Worm (Caenorhabditis elegans) whole organism, L1 larva: ENCODE data around the gene sna-2.
A peak's percentile ranks its signal among the peaks of the same experiment; 100 is the strongest.

ENCODE experiments used
- C04F5.9 ChIP-seq: sonication (generic microtip); optimal IDR thresholded peaks from 2 replicates; lab custom pipeline; 2016; ENCODE audit warnings: missing genetic modification characterization, missing compliant biosample characterization
- C16A3.4 ChIP-seq: fragments of 150-350 bp; optimal IDR thresholded peaks from 2 replicates; lab custom pipeline; 2014; ENCODE audit warnings: missing biosample characterization, missing genetic modification characterization
- F16B12.6 ChIP-seq: fragments of 150-350 bp; optimal IDR thresholded peaks from 2 replicates; lab custom pipeline; 2014; ENCODE audit warnings: missing biosample characterization, missing genetic modification characterization
- alr-1 ChIP-seq: fragments of 200-800 bp; sonication (Bioruptor generic); optimal IDR thresholded peaks from 2 replicates; lab custom pipeline; 2018; ENCODE audit warnings: borderline replicate concordance, mild to moderate bottlenecking, missing genetic modification characterization, missing compliant biosample characterization
- aly-2 ChIP-seq: fragments of 150-350 bp; optimal IDR thresholded peaks from 2 replicates; lab custom pipeline; 2014; ENCODE audit warnings: missing biosample characterization, missing genetic modification characterization
- ceh-63 ChIP-seq: fragments of 200-800 bp; sonication (Bioruptor generic); optimal IDR thresholded peaks from 2 replicates; lab custom pipeline; 2018; ENCODE audit warnings: mild to moderate bottlenecking, missing genetic modification characterization, missing compliant biosample characterization
- ceh-88 ChIP-seq: fragments of 200-800 bp; sonication (Bioruptor generic); IDR thresholded peaks from 2 replicates; pipeline ENCODE4 v1.3.6; 2022; ENCODE audit warnings: missing genetic modification characterization, missing compliant biosample characterization
- ceh-90 ChIP-seq: sonication (generic microtip); optimal IDR thresholded peaks from 2 replicates; lab custom pipeline; 2016; ENCODE audit warnings: missing genetic modification characterization, missing compliant biosample characterization
- ces-1 ChIP-seq: fragments of 150-350 bp; optimal IDR thresholded peaks from 2 replicates; lab custom pipeline; 2014; ENCODE audit warnings: missing biosample characterization, missing genetic modification reagents, missing genetic modification characterization
- dsc-1 ChIP-seq: sonication (generic microtip); optimal IDR thresholded peaks from 2 replicates; lab custom pipeline; 2016; ENCODE audit warnings: mild to moderate bottlenecking, missing genetic modification characterization, missing compliant biosample characterization
- egl-13 ChIP-seq: sonication (generic microtip); optimal IDR thresholded peaks from 2 replicates; lab custom pipeline; 2016; ENCODE audit warnings: missing genotype, missing genetic modification reagents, missing genetic modification characterization, missing compliant biosample characterization
- fkh-8 ChIP-seq: sonication (generic microtip); optimal IDR thresholded peaks from 2 replicates; lab custom pipeline; 2016; ENCODE audit warnings: mild to moderate bottlenecking, missing genetic modification characterization, missing compliant biosample characterization
- fos-1 ChIP-seq: fragments of 150-350 bp; optimal IDR thresholded peaks from 2 replicates; lab custom pipeline; 2014; ENCODE audit warnings: missing biosample characterization, missing genetic modification characterization
- grh-1 ChIP-seq: fragments of 200-800 bp; sonication (Bioruptor generic); IDR thresholded peaks from 2 replicates; pipeline ENCODE4 v1.3.6; 2022; ENCODE audit warnings: missing genetic modification reagents, missing genetic modification characterization, missing compliant biosample characterization
- hlh-17 ChIP-seq: fragments of 200-800 bp; sonication (Bioruptor generic); optimal IDR thresholded peaks from 2 replicates; lab custom pipeline; 2018; ENCODE audit warnings: missing genetic modification characterization, mild to moderate bottlenecking, missing compliant biosample characterization, moderate library complexity, borderline replicate concordance
- hlh-4 ChIP-seq: sonication (generic microtip); optimal IDR thresholded peaks from 2 replicates; lab custom pipeline; 2016; ENCODE audit warnings: mild to moderate bottlenecking, missing genetic modification characterization, missing compliant biosample characterization
- hpl-2 ChIP-seq: fragments of 150-350 bp; optimal IDR thresholded peaks from 2 replicates; lab custom pipeline; 2014; ENCODE audit warnings: missing biosample characterization, missing genetic modification reagents, missing genetic modification characterization
- irx-1 ChIP-seq: sonication (generic microtip); optimal IDR thresholded peaks from 2 replicates; lab custom pipeline; 2016; ENCODE audit warnings: missing genetic modification characterization, missing compliant biosample characterization
- isw-1 ChIP-seq: fragments of 200-800 bp; sonication (Bioruptor generic); IDR thresholded peaks from 2 replicates; pipeline ENCODE4 v1.3.6; 2022; ENCODE audit warnings: missing genetic modification characterization, missing compliant biosample characterization
- jun-1 ChIP-seq: fragments of 150-350 bp; optimal IDR thresholded peaks from 2 replicates; lab custom pipeline; 2014; ENCODE audit warnings: missing biosample characterization, missing genetic modification reagents, missing genetic modification characterization
- lin-13 ChIP-seq: fragments of 150-350 bp; optimal IDR thresholded peaks from 2 replicates; lab custom pipeline; 2014; ENCODE audit warnings: missing biosample characterization, missing genetic modification reagents, missing genetic modification characterization
- lin-15B ChIP-seq: fragments of 150-350 bp; sonication (generic microtip); optimal IDR thresholded peaks from 3 replicates; lab custom pipeline; 2014; ENCODE audit warnings: missing biosample characterization, missing genetic modification characterization
- lir-3 ChIP-seq: sonication (generic microtip); optimal IDR thresholded peaks from 2 replicates; lab custom pipeline; 2016; ENCODE audit warnings: mild to moderate bottlenecking, missing genetic modification characterization, moderate library complexity, missing compliant biosample characterization; ENCODE audit not compliant: poor library complexity
- mef-2 ChIP-seq: fragments of 150-350 bp; optimal IDR thresholded peaks from 2 replicates; lab custom pipeline; 2014; ENCODE audit warnings: missing biosample characterization, missing genetic modification characterization
- mep-1 ChIP-seq: fragments of 150-350 bp; optimal IDR thresholded peaks from 2 replicates; lab custom pipeline; 2014; ENCODE audit warnings: missing biosample characterization, missing genetic modification characterization
- nhr-12 ChIP-seq: sonication (generic microtip); optimal IDR thresholded peaks from 2 replicates; lab custom pipeline; 2017; ENCODE audit warnings: missing biosample characterization, missing genetic modification characterization
- nhr-19 ChIP-seq: fragments of 200-800 bp; sonication (Bioruptor generic); conservative IDR thresholded peaks from 2 replicates; pipeline ENCODE4 v1.3.6; 2022; ENCODE audit warnings: missing genetic modification characterization, missing compliant biosample characterization
- nhr-20 ChIP-seq: sonication (generic microtip); optimal IDR thresholded peaks from 2 replicates; lab custom pipeline; 2016; ENCODE audit warnings: mild to moderate bottlenecking, missing genetic modification characterization, missing compliant biosample characterization
- nhr-237 ChIP-seq: fragments of 150-350 bp; optimal IDR thresholded peaks from 2 replicates; lab custom pipeline; 2014; ENCODE audit warnings: missing biosample characterization, missing genetic modification characterization
- nhr-28 ChIP-seq: fragments of 150-350 bp; optimal IDR thresholded peaks from 2 replicates; lab custom pipeline; 2014; ENCODE audit warnings: missing biosample characterization, missing genetic modification characterization
- nhr-47 ChIP-seq: sonication (generic microtip); optimal IDR thresholded peaks from 2 replicates; lab custom pipeline; 2016; ENCODE audit warnings: mild to moderate bottlenecking, missing genetic modification characterization, moderate library complexity, missing compliant biosample characterization
- nhr-71 ChIP-seq: sonication (generic microtip); optimal IDR thresholded peaks from 2 replicates; lab custom pipeline; 2016; ENCODE audit warnings: mild to moderate bottlenecking, missing genetic modification characterization, moderate library complexity, missing compliant biosample characterization
- nhr-76 ChIP-seq: sonication (generic microtip); optimal IDR thresholded peaks from 2 replicates; lab custom pipeline; 2017; ENCODE audit warnings: missing biosample characterization, missing genetic modification characterization
- nhr-84 ChIP-seq: sonication (generic microtip); optimal IDR thresholded peaks from 2 replicates; lab custom pipeline; 2017; ENCODE audit warnings: missing biosample characterization, missing genetic modification characterization
- nhr-85 ChIP-seq: sonication (generic microtip); peaks from one replicate; lab custom pipeline; 2016; ENCODE audit warnings: missing genetic modification characterization, inconsistent platforms, missing compliant biosample characterization
- rnt-1 ChIP-seq: sonication (generic microtip); optimal IDR thresholded peaks from 2 replicates; lab custom pipeline; 2016; ENCODE audit warnings: mild to moderate bottlenecking, missing genetic modification characterization, moderate library complexity, missing compliant biosample characterization
- snpc-4 ChIP-seq: fragments of 150-350 bp; optimal IDR thresholded peaks from 2 replicates; lab custom pipeline; 2014; ENCODE audit warnings: missing biosample characterization, missing genetic modification characterization
- snu-23 ChIP-seq: sonication (generic microtip); optimal IDR thresholded peaks from 2 replicates; lab custom pipeline; 2016; ENCODE audit warnings: missing genetic modification characterization, missing compliant biosample characterization
- sox-4 ChIP-seq: sonication (generic microtip); optimal IDR thresholded peaks from 2 replicates; lab custom pipeline; 2016; ENCODE audit warnings: missing genetic modification characterization, missing compliant biosample characterization
- tbx-2 ChIP-seq: sonication (generic microtip); optimal IDR thresholded peaks from 2 replicates; lab custom pipeline; 2016; ENCODE audit warnings: missing genetic modification characterization, missing compliant biosample characterization
- unc-30 ChIP-seq: sonication (generic microtip); optimal IDR thresholded peaks from 2 replicates; lab custom pipeline; 2017; ENCODE audit warnings: missing biosample characterization, missing genetic modification characterization
- unc-62 ChIP-seq: fragments of 150-350 bp; optimal IDR thresholded peaks from 2 replicates; lab custom pipeline; 2014; ENCODE audit warnings: missing biosample characterization, missing genetic modification reagents, missing genetic modification characterization
- unc-86 ChIP-seq: sonication (generic microtip); optimal IDR thresholded peaks from 2 replicates; lab custom pipeline; 2016; ENCODE audit warnings: missing genetic modification characterization, missing compliant biosample characterization
- xbp-1 ChIP-seq: sonication (generic microtip); optimal IDR thresholded peaks from 2 replicates; lab custom pipeline; 2016; ENCODE audit warnings: missing genetic modification characterization, missing compliant biosample characterization
- zag-1 ChIP-seq: fragments of 150-350 bp; optimal IDR thresholded peaks from 2 replicates; lab custom pipeline; 2014; ENCODE audit warnings: missing biosample characterization, missing genetic modification characterization
- zip-4 ChIP-seq: fragments of 200-800 bp; sonication (Bioruptor generic); optimal IDR thresholded peaks from 2 replicates; lab custom pipeline; 2018; ENCODE audit warnings: mild to moderate bottlenecking, missing genetic modification characterization, moderate library complexity, missing compliant biosample characterization
- ztf-11 ChIP-seq, 2 experiments: sonication (generic microtip); optimal IDR thresholded peaks; 2 replicates each; lab custom pipeline; 2016 to 2017; ENCODE audit warnings: missing genetic modification characterization in 2 of 2, missing biosample characterization in 1 of 2, missing compliant biosample characterization in 1 of 2
- ztf-4 ChIP-seq: fragments of 150-350 bp; optimal IDR thresholded peaks from 2 replicates; lab custom pipeline; 2014; ENCODE audit warnings: missing biosample characterization, missing genetic modification characterization

sna-2 gene

ce11 chrIV:9811487-9811886 lies 34.1 kb upstream of the sna-2 start:
- no peak for TF ChIP-seq mef-2
- TF ChIP-seq unc-30 = peak; percentile 16
- TF ChIP-seq fkh-8 = peak; percentile 63
- no peak for TF ChIP-seq zag-1 (tag; lab: Kevin White, UChicago)
- TF ChIP-seq egl-13 (tag; lab: Kevin White, UChicago) = no peak
- TF ChIP-seq nhr-84 (tag; lab: Kevin White, UChicago) = no peak
- peak; percentile 53 for TF ChIP-seq nhr-71 (tag; lab: Kevin White, UChicago)
- TF ChIP-seq dsc-1 (tag; lab: Kevin White, UChicago) = peak; percentile 68
- TF ChIP-seq nhr-28 (tag; lab: Kevin White, UChicago) = no peak
- TF ChIP-seq unc-62 (GFP tag; lab: Kevin White, UChicago) = no peak
- no peak for TF ChIP-seq ceh-90
- TF ChIP-seq C16A3.4 = no peak
- TF ChIP-seq nhr-47 (tag; lab: Kevin White, UChicago) = peak; percentile 26

DNA sequence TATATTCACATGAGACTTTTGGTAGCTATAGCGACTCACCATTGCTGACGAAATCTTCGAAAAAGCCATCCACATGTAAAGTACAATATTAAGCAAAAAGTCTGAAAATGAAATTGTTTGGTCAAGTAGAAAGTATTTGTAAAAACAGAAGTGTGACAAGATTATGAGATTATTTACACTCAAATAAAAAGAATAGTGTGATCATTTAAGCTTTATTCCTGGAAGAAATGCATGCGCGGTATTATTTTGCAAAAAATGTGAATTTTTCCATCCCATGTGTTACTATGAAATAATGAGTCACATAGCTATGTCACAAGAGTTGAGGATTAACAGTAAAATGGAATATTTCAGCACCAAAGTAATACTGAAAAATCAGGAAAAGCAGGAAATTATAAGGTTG lies 33.2 kb upstream of the sna-2 start, which contains the start of gene dct-15:
TSS of gene dct-15 (minus strand) at position 101 of the 400 bp plus-strand sequence.
- TF ChIP-seq lin-15B (tag; lab: Kevin White, UChicago) (no peak), fkh-8 (peak; percentile 68), nhr-71 (tag; lab: Kevin White, UChicago) (peak; percentile 31), unc-86 (tag; lab: Kevin White, UChicago) (no peak), nhr-19 (no peak), isw-1 (GFP tag; lab: Robert Waterston, UW) (no peak), dsc-1 (tag; lab: Kevin White, UChicago) (peak; percentile 71), lir-3 (tag; lab: Kevin White, UChicago) (no peak), zip-4 (GFP tag; lab: Kevin White, UChicago) (no peak), nhr-47 (tag; lab: Kevin White, UChicago) (peak; percentile 26), nhr-84 (tag; lab: Kevin White, UChicago) (no peak), sox-4 (tag; lab: Kevin White, UChicago) (peak; percentile 31), alr-1 (tag; lab: Kevin White, UChicago) (no peak)

DNA sequence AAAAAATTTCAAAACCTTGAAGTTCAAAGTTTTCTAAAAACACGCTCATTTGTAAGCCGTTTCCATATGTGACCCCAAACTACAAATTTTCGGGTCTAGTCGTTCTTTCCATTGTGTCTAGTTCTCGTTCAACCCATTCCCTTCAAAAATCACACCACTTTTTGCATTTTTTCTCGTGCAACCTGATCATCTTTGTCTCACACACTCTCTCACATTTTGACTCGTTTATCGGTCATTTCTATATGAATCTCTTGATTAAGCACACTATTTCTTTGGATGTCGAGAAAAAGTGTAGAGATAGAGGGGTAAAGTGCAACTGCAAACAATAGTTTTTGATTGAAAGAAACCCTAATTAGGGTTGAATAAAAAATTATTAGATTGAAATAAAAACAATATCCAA lies 26.1 kb upstream of the sna-2 start:
- TF ChIP-seq lir-3 (tag; lab: Kevin White, UChicago) = peak; percentile 34
- TF ChIP-seq mep-1 (tag; lab: Kevin White, UChicago) = peak; percentile 87
- TF ChIP-seq snu-23 (GFP tag; lab: Kevin White, UChicago) = peak; percentile 82
- TF ChIP-seq hpl-2 (GFP tag; lab: Kevin White, UChicago) = no peak
- TF ChIP-seq nhr-20 (tag; lab: Kevin White, UChicago) = peak; percentile 90
- TF ChIP-seq ztf-11 (tag; optimal IDR thresholded peaks at IDR 0.05; lab: Kevin White, UChicago) = no peak
- TF ChIP-seq ces-1 (GFP tag; lab: Kevin White, UChicago) = no peak
- TF ChIP-seq C04F5.9 (tag; lab: Kevin White, UChicago) = no peak
- peak; percentile 17 for TF ChIP-seq irx-1 (tag; lab: Kevin White, UChicago)
- TF ChIP-seq ceh-88 (GFP tag; lab: Robert Waterston, UW) = no peak
- TF ChIP-seq snpc-4 (tag; lab: Kevin White, UChicago) = no peak
- TF ChIP-seq ztf-4 = peak; percentile 31
- no peak for TF ChIP-seq ceh-63 (GFP tag; lab: Kevin White, UChicago)
- no peak for TF ChIP-seq isw-1 (GFP tag; lab: Robert Waterston, UW)
- no peak for TF ChIP-seq hlh-17 (GFP tag; lab: Kevin White, UChicago)
- TF ChIP-seq nhr-237 (tag; lab: Kevin White, UChicago) = peak; percentile 2
- no peak for TF ChIP-seq lin-15B (tag; lab: Kevin White, UChicago)
- no peak for TF ChIP-seq nhr-28 (tag; lab: Kevin White, UChicago)
- no peak for TF ChIP-seq mef-2
- TF ChIP-seq xbp-1 (tag; lab: Kevin White, UChicago) = peak; percentile 41
- no peak for TF ChIP-seq nhr-76 (tag; lab: Kevin White, UChicago)
- peak; percentile 33; the same call in 1 of the 2 replicates for TF ChIP-seq grh-1 (GFP tag; lab: Robert Waterston, UW)
- TF ChIP-seq tbx-2 (tag; lab: Kevin White, UChicago) = peak; percentile 26
- TF ChIP-seq rnt-1 (tag; lab: Kevin White, UChicago) = peak; percentile 50
- peak; percentile 15 for TF ChIP-seq lin-13 (GFP tag; lab: Kevin White, UChicago)
- no peak for TF ChIP-seq nhr-12
- no peak for TF ChIP-seq F16B12.6
- peak; percentile 62 for TF ChIP-seq aly-2 (tag; lab: Kevin White, UChicago)
- TF ChIP-seq unc-30 = no peak
- no peak for TF ChIP-seq hlh-4 (tag; lab: Kevin White, UChicago)
- peak; percentile 65 for TF ChIP-seq jun-1
- no peak for TF ChIP-seq alr-1 (tag; lab: Kevin White, UChicago)
- TF ChIP-seq nhr-85 (tag; lab: Kevin White, UChicago) = peak; percentile 87
- peak; percentile 64 for TF ChIP-seq fos-1 (tag; lab: Kevin White, UChicago)
- TF ChIP-seq dsc-1 (tag; lab: Kevin White, UChicago) = peak; percentile 29
- TF ChIP-seq zag-1 (tag; lab: Kevin White, UChicago) = no peak
- no peak for TF ChIP-seq C16A3.4
